Fruit fly (Drosophila melanogaster) whole organism, embryonic: Measurements from ENCODE around the gene Muc14A.

Experiments
- Aef1 ChIP-seq: fragments of 200-800 bp; sonication (Bioruptor generic); IDR thresholded peaks from 3 replicates; pipeline ENCODE4 v1.3.6; 2022; ENCODE audit warnings: missing biosample characterization, missing genetic modification characterization
- BtbVII ChIP-seq: fragments of 200-800 bp; sonication (Bioruptor generic); optimal IDR thresholded peaks from 3 replicates; lab custom pipeline; 2017; ENCODE audit warnings: missing biosample characterization, mild to moderate bottlenecking, missing genetic modification characterization
- CG12659 ChIP-seq: fragments of 200-800 bp; sonication (Bioruptor generic); optimal IDR thresholded peaks from 3 replicates; lab custom pipeline; 2017; ENCODE audit warnings: mild to moderate bottlenecking, missing biosample characterization, missing genetic modification reagents, missing genetic modification characterization
- CG13287 ChIP-seq: fragments of 200-800 bp; sonication (Bioruptor generic); IDR thresholded peaks from 2 replicates; pipeline ENCODE4 v1.3.6; 2022; ENCODE audit warnings: missing biosample characterization, missing genetic modification characterization; ENCODE audit not compliant: partially characterized antibody
- CG15269 ChIP-seq: fragments of 200-800 bp; sonication (Bioruptor generic); optimal IDR thresholded peaks from 2 replicates; lab custom pipeline; 2018; ENCODE audit warnings: missing biosample characterization, mild to moderate bottlenecking, missing genetic modification characterization, moderate library complexity
- CG15514 ChIP-seq: fragments of 200-800 bp; sonication (Bioruptor generic); optimal IDR thresholded peaks from 3 replicates; lab custom pipeline; 2017; ENCODE audit warnings: missing biosample characterization, missing genetic modification characterization, mild to moderate bottlenecking, moderate library complexity, missing genetic modification reagents
- CG1832 ChIP-seq: fragments of 200-800 bp; sonication (Bioruptor generic); optimal IDR thresholded peaks from 2 replicates; lab custom pipeline; 2017; ENCODE audit warnings: missing biosample characterization, mild to moderate bottlenecking, missing genetic modification characterization, inconsistent platforms
- CG3065 ChIP-seq: fragments of 200-800 bp; sonication (Bioruptor generic); optimal IDR thresholded peaks from 2 replicates; lab custom pipeline; 2016; ENCODE audit warnings: missing biosample characterization, missing genetic modification characterization
- CG31224 ChIP-seq: fragments of 200-800 bp; sonication (Bioruptor generic); IDR thresholded peaks from 2 replicates; pipeline ENCODE4 v1.3.6; 2022; ENCODE audit warnings: missing biosample characterization, missing genetic modification characterization
- CG31365 ChIP-seq: fragments of 200-800 bp; sonication (Bioruptor generic); optimal IDR thresholded peaks from 2 replicates; lab custom pipeline; 2018; ENCODE audit warnings: missing biosample characterization, mild to moderate bottlenecking, missing genetic modification characterization
- CG31441 ChIP-seq: fragments of 200-800 bp; sonication (Bioruptor generic); IDR thresholded peaks from 2 replicates; pipeline ENCODE4 v1.3.6; 2022; ENCODE audit warnings: missing biosample characterization, missing genetic modification characterization
- CG3163 ChIP-seq: fragments of 200-800 bp; sonication (Bioruptor generic); optimal IDR thresholded peaks from 3 replicates; lab custom pipeline; 2016; ENCODE audit warnings: missing biosample characterization, missing genetic modification characterization
- CG33557 ChIP-seq: fragments of 200-800 bp; sonication (Bioruptor generic); optimal IDR thresholded peaks from 2 replicates; lab custom pipeline; 2019; ENCODE audit warnings: missing biosample characterization, mild to moderate bottlenecking, missing genetic modification characterization, moderate library complexity
- CG4424 ChIP-seq: fragments of 200-800 bp; sonication (Bioruptor generic); optimal IDR thresholded peaks from 3 replicates; lab custom pipeline; 2016; ENCODE audit warnings: missing biosample characterization, missing genetic modification characterization
- CG4730 ChIP-seq: fragments of 200-800 bp; sonication (Bioruptor generic); IDR thresholded peaks from 2 replicates; pipeline ENCODE4 v1.3.6; 2022; ENCODE audit warnings: missing biosample characterization, missing genetic modification characterization
- CG6854 ChIP-seq: fragments of 200-800 bp; sonication (Bioruptor generic); optimal IDR thresholded peaks from 3 replicates; lab custom pipeline; 2017; ENCODE audit warnings: missing biosample characterization, mild to moderate bottlenecking, missing genetic modification characterization
- CG7372 ChIP-seq: fragments of 200-800 bp; sonication (Bioruptor generic); IDR thresholded peaks from 2 replicates; pipeline ENCODE4 v1.3.6; 2022; ENCODE audit warnings: missing biosample characterization, missing genetic modification characterization
- CG7839 ChIP-seq: fragments of 200-800 bp; sonication (Bioruptor generic); optimal IDR thresholded peaks from 3 replicates; lab custom pipeline; 2018; ENCODE audit warnings: missing biosample characterization, mild to moderate bottlenecking, missing genetic modification characterization, moderate library complexity
- Dek ChIP-seq: fragments of 200-800 bp; sonication (Bioruptor generic); optimal IDR thresholded peaks from 3 replicates; lab custom pipeline; 2019; ENCODE audit warnings: missing biosample characterization, mild to moderate bottlenecking, missing genetic modification characterization, moderate library complexity
- Dfd ChIP-seq, 2 experiments: fragments of >200 bp; optimal IDR thresholded peaks; 2 replicates each; lab custom pipeline; 2017; ENCODE audit warnings: missing biosample characterization in 2 of 2, missing genetic modification characterization in 2 of 2
- Dip3 ChIP-seq: fragments of 200-800 bp; sonication (Bioruptor generic); optimal IDR thresholded peaks from 3 replicates; lab custom pipeline; 2016; ENCODE audit warnings: missing biosample characterization, missing genetic modification characterization
- Doc3 ChIP-seq: fragments of 200-800 bp; sonication (Bioruptor generic); IDR thresholded peaks from 3 replicates; pipeline ENCODE4 v1.3.6; 2022; ENCODE audit warnings: missing biosample characterization, missing genetic modification characterization; ENCODE audit not compliant: partially characterized antibody
- Elba2 ChIP-seq: fragments of 200-800 bp; sonication (Bioruptor generic); optimal IDR thresholded peaks from 3 replicates; lab custom pipeline; 2016; ENCODE audit warnings: missing biosample characterization, missing genetic modification characterization
- Hmr ChIP-seq: fragments of 200-800 bp; sonication (Bioruptor generic); optimal IDR thresholded peaks from 3 replicates; lab custom pipeline; 2017; ENCODE audit warnings: mild to moderate bottlenecking, missing biosample characterization, missing genetic modification reagents, missing genetic modification characterization
- Hr51 ChIP-seq, 2 experiments: fragments of 200-800 bp; sonication (Bioruptor generic); optimal IDR thresholded peaks; 2 replicates in 1 of 2; 3 replicates in 1 of 2; lab custom pipeline; 2016 to 2018; ENCODE audit warnings: missing biosample characterization in 2 of 2, missing genetic modification characterization in 2 of 2, mild to moderate bottlenecking in 1 of 2, moderate library complexity in 1 of 2
- Lim3 ChIP-seq: fragments of 200-800 bp; sonication (Bioruptor generic); IDR thresholded peaks from 2 replicates; pipeline ENCODE4 v1.3.6; 2022; ENCODE audit warnings: missing biosample characterization, missing genetic modification characterization
- Mes4 ChIP-seq: fragments of 200-800 bp; sonication (Bioruptor generic); optimal IDR thresholded peaks from 2 replicates; lab custom pipeline; 2016; ENCODE audit warnings: missing biosample characterization, missing genetic modification characterization
- Sin3A ChIP-seq: fragments of >200 bp; optimal IDR thresholded peaks from 2 replicates; lab custom pipeline; 2018
- Sry-β ChIP-seq: fragments of 200-800 bp; sonication (Bioruptor generic); optimal IDR thresholded peaks from 2 replicates; lab custom pipeline; 2018; ENCODE audit warnings: missing biosample characterization, mild to moderate bottlenecking, missing genetic modification characterization, moderate library complexity
- Sry-δ ChIP-seq: fragments of 200-800 bp; sonication (Bioruptor generic); optimal IDR thresholded peaks from 2 replicates; lab custom pipeline; 2016; ENCODE audit warnings: missing biosample characterization, missing genetic modification characterization
- Taf1 ChIP-seq: fragments of 200-800 bp; sonication (Bioruptor generic); IDR thresholded peaks from 2 replicates; pipeline ENCODE4 v1.3.6; 2022; ENCODE audit warnings: missing biosample characterization, missing genetic modification characterization
- Usf ChIP-seq: fragments of 200-800 bp; sonication (Bioruptor generic); optimal IDR thresholded peaks from 2 replicates; lab custom pipeline; 2017; ENCODE audit warnings: missing genotype, missing biosample characterization, missing genetic modification characterization
- cas ChIP-seq: fragments of 200-800 bp; sonication (Bioruptor generic); IDR thresholded peaks from 2 replicates; pipeline ENCODE4 v1.3.6; 2022; ENCODE audit warnings: missing biosample characterization, missing genetic modification characterization
- caup ChIP-seq: fragments of 200-800 bp; sonication (Bioruptor generic); optimal IDR thresholded peaks from 3 replicates; lab custom pipeline; 2017; ENCODE audit warnings: missing biosample characterization, mild to moderate bottlenecking, missing genetic modification characterization, moderate library complexity; ENCODE audit not compliant: severe bottlenecking
- cwo ChIP-seq: fragments of 200-800 bp; sonication (Bioruptor generic); optimal IDR thresholded peaks from 3 replicates; lab custom pipeline; 2017; ENCODE audit warnings: missing biosample characterization, missing genetic modification characterization, mild to moderate bottlenecking, moderate library complexity, missing genetic modification reagents
- fru ChIP-seq: fragments of >200 bp; optimal IDR thresholded peaks from 2 replicates; lab custom pipeline; 2017
- ftz-f1 ChIP-seq: fragments of 200-800 bp; sonication (Bioruptor generic); optimal IDR thresholded peaks from 2 replicates; lab custom pipeline; 2016; ENCODE audit warnings: missing biosample characterization, missing genetic modification characterization
- grn ChIP-seq: fragments of 200-800 bp; sonication (Bioruptor generic); optimal IDR thresholded peaks from 3 replicates; lab custom pipeline; 2017; ENCODE audit warnings: missing biosample characterization, missing genetic modification characterization
- klu ChIP-seq: fragments of 200-800 bp; sonication (Bioruptor generic); IDR thresholded peaks from 2 replicates; pipeline ENCODE4 v1.3.6; 2022; ENCODE audit warnings: missing biosample characterization, missing genetic modification characterization
- lov ChIP-seq, 2 experiments: fragments of 200-800 bp in 1 of 2; fragments of >200 bp in 1 of 2; sonication (Bioruptor generic) in 1 of 2; IDR thresholded peaks in 1 of 2; optimal IDR thresholded peaks in 1 of 2; 2 replicates in 1 of 2; 3 replicates in 1 of 2; pipeline versions ENCODE4 v1.3.6 to Lab custom; 2017 to 2022; ENCODE audit warnings: missing biosample characterization in 1 of 2, missing genetic modification characterization in 1 of 2
- mld ChIP-seq: fragments of 200-800 bp; sonication (Bioruptor generic); IDR thresholded peaks from 3 replicates; pipeline ENCODE4 v1.3.6; 2022; ENCODE audit warnings: missing biosample characterization, missing genetic modification characterization; ENCODE audit not compliant: partially characterized antibody
- oc ChIP-seq: fragments of 200-800 bp; sonication (Bioruptor generic); optimal IDR thresholded peaks from 2 replicates; lab custom pipeline; 2018; ENCODE audit warnings: missing biosample characterization, mild to moderate bottlenecking, missing genetic modification characterization, moderate library complexity
- pros ChIP-seq: fragments of 200-800 bp; sonication (Bioruptor generic); optimal IDR thresholded peaks from 3 replicates; lab custom pipeline; 2019; ENCODE audit warnings: missing biosample characterization, mild to moderate bottlenecking, missing genetic modification characterization, moderate library complexity
- sr ChIP-seq: fragments of 200-800 bp; sonication (Bioruptor generic); IDR thresholded peaks from 3 replicates; pipeline ENCODE4 v1.3.6; 2022; ENCODE audit warnings: missing biosample characterization, missing genetic modification characterization
- ttk ChIP-seq: fragments of 200-800 bp; sonication (Bioruptor generic); IDR thresholded peaks from 2 replicates; pipeline ENCODE4 v2.1.2; 2022; ENCODE audit warnings: missing biosample characterization, missing genetic modification characterization
- unc-4 ChIP-seq: fragments of 200-800 bp; sonication (Bioruptor generic); IDR thresholded peaks from 2 replicates; pipeline ENCODE4 v1.3.6; 2022; ENCODE audit warnings: missing biosample characterization, missing genetic modification characterization; ENCODE audit not compliant: partially characterized antibody

Muc14A gene

dm6 chrX:16091431-16091990 is 82.6 kb downstream of the Muc14A start, which contains the start of gene Tob (continued):
- TF ChIP-seq CG33557 (GFP tag; lab: Kevin White, UChicago) (no peak), Dek (tag; lab: Kevin White, UChicago) (peak; percentile 6), Lim3 (GFP tag; lab: Robert Waterston, UW) (no peak), CG15514 (peak; percentile 62), pros (GFP tag; lab: Kevin White, UChicago) (peak; percentile 24), Doc3 (no peak), Mes4 (GFP tag; lab: Kevin White, UChicago) (no peak), Sry-δ (no peak), CG7372 (GFP tag; lab: Robert Waterston, UW) (no peak), CG7839 (tag; lab: Kevin White, UChicago) (peak; percentile 32), ftz-f1 (GFP tag; lab: Kevin White, UChicago) (no peak), lov (optimal IDR thresholded peaks at IDR 0.05; lab: Kevin White, UChicago) (no peak), lov (GFP tag; IDR thresholded peaks at IDR 0.05; lab: Robert Waterston, UW) (no peak), Aef1 (GFP tag; lab: Robert Waterston, UW) (peak; percentile 81), CG15269 (tag; lab: Kevin White, UChicago) (no peak), Dip3 (GFP tag; lab: Kevin White, UChicago) (no peak), Taf1 (0 out of 2 replicates have a peak, but pooled peaks have one; percentile 20), caup (peak; percentile 47), sr (GFP tag; lab: Robert Waterston, UW) (peak; percentile 61; the same call in 2 of the 3 replicates), CG13287 (GFP tag; lab: Robert Waterston, UW) (peak; percentile 43; the same call in 1 of the 2 replicates), CG4730 (GFP tag; lab: Robert Waterston, UW) (no peak), klu (GFP tag; lab: Robert Waterston, UW) (peak; percentile 41; the same call in 1 of the 2 replicates), CG4424 (GFP tag; lab: Kevin White, UChicago) (no peak), Usf (no peak), mld (0 out of 3 replicates have a peak, but pooled peaks have one; percentile 14), CG3065 (GFP tag; lab: Kevin White, UChicago) (no peak), cas (GFP tag; lab: Robert Waterston, UW) (peak; percentile 12; the same call in 1 of the 2 replicates), CG12659 (GFP tag; lab: Kevin White, UChicago) (peak; percentile 25), Elba2 (peak; percentile 40), fru (lab: Kevin White, UChicago) (no peak), unc-4 (0 out of 2 replicates have a peak, but pooled peaks have one; percentile 26), oc (tag; lab: Kevin White, UChicago) (no peak), CG3163 (GFP tag; lab: Kevin White, UChicago) (peak; percentile 16), cwo (GFP tag; lab: Kevin White, UChicago) (no peak), CG31365 (no peak), Sry-β (GFP tag; lab: Kevin White, UChicago) (peak; percentile 93), Hr51 (GFP tag; optimal IDR thresholded peaks at IDR 0.05; lab: Kevin White, UChicago) (peak in 1 of 2 experiments; percentile 6), CG1832 (GFP tag; lab: Kevin White, UChicago) (peak; percentile 72), ttk (GFP tag; lab: Robert Waterston, UW) (no peak), Dfd (GFP tag; optimal IDR thresholded peaks at IDR 0.05; lab: Kevin White, UChicago) (no peak), Sin3A (no peak), BtbVII (no peak), Hmr (peak; percentile 19), CG31224 (GFP tag; lab: Robert Waterston, UW) (no peak), CG6854 (peak; percentile 4), grn (GFP tag; lab: Kevin White, UChicago) (no peak), CG31441 (GFP tag; lab: Robert Waterston, UW) (no peak)
- TF ChIP-seq, all 482 proteins: peak for 145
